Fruit fly (Drosophila melanogaster): ENCODE results near the gene Syt7.
A peak's percentile ranks its signal among the peaks of the same experiment; 100 is the strongest.
"Not testable (repeated sequence)": the region's sequence is repeated elsewhere in the genome, so short reads cannot be mapped to it uniquely, and the experiment has no call there.

The Syt7 gene

dm6 chr4:306431-307342 is at the start of gene Syt7:
Syt7 (minus strand) TSS chr4:306481.
- TF ChIP-seq CG4318, fkh, salr (GFP tag; optimal IDR thresholded peaks at IDR 0.05): not testable (repeated sequence)

- TF ChIP-seq CG6808 (GFP tag; optimal IDR thresholded peaks at IDR 0.05) (no peak), lz (GFP tag; optimal IDR thresholded peaks at IDR 0.05) (no peak)
These were observed 29.7 kb upstream of the Syt7 start for dm6 chr4:336021-336420.

dm6 chr4:332268-332667 is 26.0 kb upstream of the Syt7 start:
- TF ChIP-seq Sox102F (GFP tag; optimal IDR thresholded peaks at IDR 0.05), result no peak
- no peak for TF ChIP-seq CG6854 (GFP tag; optimal IDR thresholded peaks at IDR 0.05)
- TF ChIP-seq CG7368 (GFP tag; optimal IDR thresholded peaks at IDR 0.05), result no peak
- TF ChIP-seq salr (GFP tag; optimal IDR thresholded peaks at IDR 0.05), result no peak
- no peak for TF ChIP-seq topi (GFP tag; optimal IDR thresholded peaks at IDR 0.05)
- TF ChIP-seq Ets96B (tag; optimal IDR thresholded peaks at IDR 0.05), result no peak
- TF ChIP-seq CG8632 (GFP tag; optimal IDR thresholded peaks at IDR 0.05), result no peak
- TF ChIP-seq Eip93F (GFP tag; optimal IDR thresholded peaks at IDR 0.05), result no peak
- no peak for TF ChIP-seq spab (GFP tag; optimal IDR thresholded peaks at IDR 0.05)
- TF ChIP-seq CG9139 (GFP tag; optimal IDR thresholded peaks at IDR 0.05), result no peak
- TF ChIP-seq CG15336 (GFP tag; IDR thresholded peaks at IDR 0.05), result no peak
- TF ChIP-seq CG6808 (GFP tag; optimal IDR thresholded peaks at IDR 0.05), result no peak
- TF ChIP-seq lz (GFP tag; optimal IDR thresholded peaks at IDR 0.05), result no peak

dm6 chr4:329119-329518 is 22.8 kb upstream of the Syt7 start:
- TF ChIP-seq eg (GFP tag; IDR thresholded peaks at IDR 0.05) (no peak), Gug (GFP tag; IDR thresholded peaks at IDR 0.05) (no peak), Lpt (GFP tag; optimal IDR thresholded peaks at IDR 0.05) (no peak), Sox15 (GFP tag; optimal IDR thresholded peaks at IDR 0.05) (no peak), spab (GFP tag; optimal IDR thresholded peaks at IDR 0.05) (no peak), CG6276 (GFP tag; optimal IDR thresholded peaks at IDR 0.05) (no peak)

DNA sequence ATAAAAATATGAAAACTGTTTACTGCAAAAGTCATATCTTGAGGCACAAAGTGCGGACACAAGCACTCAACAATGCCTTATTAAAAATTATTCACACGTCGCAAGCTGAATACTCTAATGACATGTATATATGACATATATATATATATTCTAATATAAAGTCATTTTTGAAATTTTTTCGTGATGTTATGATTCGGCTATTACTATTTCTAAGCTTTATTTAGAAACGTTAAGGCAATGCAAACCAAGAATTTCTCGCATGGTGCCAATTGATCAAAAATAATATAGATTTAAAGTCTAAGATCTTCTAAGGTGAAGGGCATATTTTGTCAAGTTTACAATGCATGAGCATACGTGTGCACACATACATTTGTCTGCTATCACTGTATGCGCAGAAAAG is 12.5 kb upstream of the Syt7 start:
- no peak for TF ChIP-seq vri (GFP tag; optimal IDR thresholded peaks at IDR 0.05)
- TF ChIP-seq Sox14 (GFP tag; optimal IDR thresholded peaks at IDR 0.05), result no peak
- TF ChIP-seq Gug (GFP tag; IDR thresholded peaks at IDR 0.05), result no peak
- TF ChIP-seq svp (GFP tag), result no peak
- TF ChIP-seq topi (GFP tag; optimal IDR thresholded peaks at IDR 0.05), result no peak
- no peak for TF ChIP-seq CG8119 (GFP tag; IDR thresholded peaks at IDR 0.05)
- TF ChIP-seq acj6 (GFP tag; optimal IDR thresholded peaks at IDR 0.05), result no peak
- no peak for TF ChIP-seq CG34406 (GFP tag; optimal IDR thresholded peaks at IDR 0.05)
- no peak for TF ChIP-seq CG15336 (GFP tag; IDR thresholded peaks at IDR 0.05)
- TF ChIP-seq CG8319 (GFP tag; optimal IDR thresholded peaks at IDR 0.05), result no peak
- TF ChIP-seq Lpt (GFP tag; optimal IDR thresholded peaks at IDR 0.05), result no peak
- no peak for TF ChIP-seq CG4318 (GFP tag; optimal IDR thresholded peaks at IDR 0.05)
- TF ChIP-seq Met (GFP tag; optimal IDR thresholded peaks at IDR 0.05), result no peak
- TF ChIP-seq Hr39 (GFP tag; optimal IDR thresholded peaks at IDR 0.05), result no peak

DNA sequence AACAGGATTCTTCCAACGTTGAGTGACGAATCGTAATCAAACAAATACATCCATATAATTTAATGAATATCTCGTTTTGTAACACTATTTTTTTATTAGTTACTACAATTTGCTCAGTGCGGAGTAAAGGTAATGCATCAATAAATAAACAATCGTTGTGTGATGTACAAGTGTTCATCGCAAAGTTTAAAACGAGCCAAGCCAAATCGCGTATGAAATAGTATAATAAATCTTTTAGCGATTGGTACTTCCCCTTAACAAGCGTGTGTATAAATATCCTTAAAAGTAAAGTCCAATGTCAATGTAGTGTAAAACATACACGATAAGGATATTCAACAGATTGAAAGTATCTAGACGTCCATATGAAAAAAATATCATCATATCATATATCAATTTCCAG is 9.0 kb upstream of the Syt7 start:
- TF ChIP-seq CG6792 (GFP tag; optimal IDR thresholded peaks at IDR 0.05) (no peak), OdsH (GFP tag; optimal IDR thresholded peaks at IDR 0.05) (no peak), CG10631 (GFP tag; optimal IDR thresholded peaks at IDR 0.05) (peak; percentile 4), achi (GFP tag; optimal IDR thresholded peaks at IDR 0.05) (no peak)

Data from whole organism, prepupa.